Worm (Caenorhabditis elegans): ENCODE data around the gene trpp-4.

DNA sequence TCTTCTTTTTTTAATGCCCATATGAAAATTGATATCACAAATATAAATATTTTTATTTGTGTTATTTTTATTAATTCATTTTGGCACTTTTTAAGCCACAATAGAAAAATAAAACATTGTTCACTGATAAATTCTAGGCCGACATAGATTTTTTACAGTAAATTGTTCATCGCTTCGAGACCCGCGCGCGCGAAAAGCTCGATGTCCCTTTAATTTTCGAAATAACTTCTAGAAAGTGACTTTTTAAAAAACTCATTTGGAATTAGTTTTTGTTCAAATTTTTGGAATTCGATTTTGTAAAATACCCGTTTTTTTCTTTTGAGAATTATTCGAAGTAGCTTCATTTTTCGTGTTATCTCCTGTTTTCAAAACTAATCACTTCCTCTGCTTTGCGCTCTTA, 15.8 kb upstream of the trpp-4 start:
- no peak for TF ChIP-seq pha-4 (tag; optimal IDR thresholded peaks at IDR 0.05)
- no peak for TF ChIP-seq lin-11 (tag; optimal IDR thresholded peaks at IDR 0.05)
- TF ChIP-seq pros-1 (tag; optimal IDR thresholded peaks at IDR 0.05): no peak
- no peak for TF ChIP-seq ama-1 (optimal IDR thresholded peaks at IDR 0.05)
- TF ChIP-seq ceh-18 (tag; optimal IDR thresholded peaks at IDR 0.05): no peak
- no peak for TF ChIP-seq fkh-10 (GFP tag; optimal IDR thresholded peaks at IDR 0.05)
